Worm (Caenorhabditis elegans) whole organism, L1 larva: Measurements from ENCODE around the gene T12G3.4.

Experiments
- C04F5.9 ChIP-seq: sonication (generic microtip); optimal IDR thresholded peaks from 2 replicates; lab custom pipeline; 2016; ENCODE audit warnings: missing genetic modification characterization, missing compliant biosample characterization
- alr-1 ChIP-seq: fragments of 200-800 bp; sonication (Bioruptor generic); optimal IDR thresholded peaks from 2 replicates; lab custom pipeline; 2018; ENCODE audit warnings: borderline replicate concordance, mild to moderate bottlenecking, missing genetic modification characterization, missing compliant biosample characterization
- blmp-1 ChIP-seq: fragments of 150-350 bp; optimal IDR thresholded peaks from 2 replicates; lab custom pipeline; 2014; ENCODE audit warnings: missing biosample characterization, missing genetic modification characterization
- ceh-63 ChIP-seq: fragments of 200-800 bp; sonication (Bioruptor generic); optimal IDR thresholded peaks from 2 replicates; lab custom pipeline; 2018; ENCODE audit warnings: mild to moderate bottlenecking, missing genetic modification characterization, missing compliant biosample characterization
- efl-1 ChIP-seq, 4 experiments: fragments of 150-350 bp; optimal IDR thresholded peaks in 3 of 4; peaks in 1 of 4; 1 replicate in 1 of 4; 2 replicates in 3 of 4; lab custom pipeline; 2014; ENCODE audit warnings: missing biosample characterization in 2 of 4, missing genetic modification characterization in 2 of 4, missing genetic modification reagents in 2 of 4
- efl-3 ChIP-seq: fragments of 200-800 bp; sonication (Bioruptor generic); optimal IDR thresholded peaks from 2 replicates; lab custom pipeline; 2018; ENCODE audit warnings: mild to moderate bottlenecking, missing genetic modification characterization, missing compliant biosample characterization
- egl-27 ChIP-seq, 2 experiments: fragments of 150-350 bp in 1 of 2; sonication (generic microtip); optimal IDR thresholded peaks; 3 replicates each; lab custom pipeline; 2017 to 2018; ENCODE audit warnings: missing biosample characterization in 2 of 2, missing genetic modification characterization in 2 of 2, missing genetic modification reagents in 2 of 2
- elt-2 ChIP-seq: sonication (generic microtip); optimal IDR thresholded peaks from 2 replicates; lab custom pipeline; 2016; ENCODE audit warnings: missing genetic modification characterization, mild to moderate bottlenecking, inconsistent platforms, missing compliant biosample characterization, missing genetic modification reagents
- elt-3 ChIP-seq, 6 experiments: fragments of 150-350 bp in 1 of 6; sonication (generic microtip); optimal IDR thresholded peaks; 2 replicates each; lab custom pipeline; 2017 to 2018; ENCODE audit warnings: missing biosample characterization in 6 of 6, missing genetic modification characterization in 6 of 6, inconsistent platforms in 1 of 6
- fkh-10 ChIP-seq: sonication (generic microtip); optimal IDR thresholded peaks from 2 replicates; lab custom pipeline; 2017; ENCODE audit warnings: missing biosample characterization, missing genetic modification reagents, missing genetic modification characterization
- fkh-4 ChIP-seq: sonication (generic microtip); optimal IDR thresholded peaks from 2 replicates; lab custom pipeline; 2016; ENCODE audit warnings: missing compliant biosample characterization, missing genetic modification characterization, borderline replicate concordance
- fos-1 ChIP-seq: fragments of 150-350 bp; optimal IDR thresholded peaks from 2 replicates; lab custom pipeline; 2014; ENCODE audit warnings: missing biosample characterization, missing genetic modification characterization
- grh-1 ChIP-seq: fragments of 200-800 bp; sonication (Bioruptor generic); IDR thresholded peaks from 2 replicates; pipeline ENCODE4 v1.3.6; 2022; ENCODE audit warnings: missing genetic modification reagents, missing genetic modification characterization, missing compliant biosample characterization
- hpl-2 ChIP-seq: fragments of 150-350 bp; optimal IDR thresholded peaks from 2 replicates; lab custom pipeline; 2014; ENCODE audit warnings: missing biosample characterization, missing genetic modification reagents, missing genetic modification characterization
- isw-1 ChIP-seq: fragments of 200-800 bp; sonication (Bioruptor generic); IDR thresholded peaks from 2 replicates; pipeline ENCODE4 v1.3.6; 2022; ENCODE audit warnings: missing genetic modification characterization, missing compliant biosample characterization
- jun-1 ChIP-seq: fragments of 150-350 bp; optimal IDR thresholded peaks from 2 replicates; lab custom pipeline; 2014; ENCODE audit warnings: missing biosample characterization, missing genetic modification reagents, missing genetic modification characterization
- lin-13 ChIP-seq: fragments of 150-350 bp; optimal IDR thresholded peaks from 2 replicates; lab custom pipeline; 2014; ENCODE audit warnings: missing biosample characterization, missing genetic modification reagents, missing genetic modification characterization
- lin-14 ChIP-seq: fragments of 200-800 bp; sonication (Bioruptor generic); optimal IDR thresholded peaks from 2 replicates; lab custom pipeline; 2018; ENCODE audit warnings: mild to moderate bottlenecking, missing genetic modification characterization, moderate library complexity, missing compliant biosample characterization
- lin-35 ChIP-seq, 2 experiments: fragments of 150-350 bp; optimal IDR thresholded peaks; 2 replicates each; lab custom pipeline; 2014; ENCODE audit warnings: missing biosample characterization in 2 of 2, missing genetic modification characterization in 2 of 2, missing genetic modification reagents in 2 of 2
- lir-3 ChIP-seq: sonication (generic microtip); optimal IDR thresholded peaks from 2 replicates; lab custom pipeline; 2016; ENCODE audit warnings: mild to moderate bottlenecking, missing genetic modification characterization, moderate library complexity, missing compliant biosample characterization; ENCODE audit not compliant: poor library complexity
- mep-1 ChIP-seq: fragments of 150-350 bp; optimal IDR thresholded peaks from 2 replicates; lab custom pipeline; 2014; ENCODE audit warnings: missing biosample characterization, missing genetic modification characterization
- nhr-11 ChIP-seq: fragments of 150-350 bp; optimal IDR thresholded peaks from 2 replicates; lab custom pipeline; 2014; ENCODE audit warnings: missing biosample characterization, missing genetic modification characterization
- nhr-12 ChIP-seq: sonication (generic microtip); optimal IDR thresholded peaks from 2 replicates; lab custom pipeline; 2017; ENCODE audit warnings: missing biosample characterization, missing genetic modification characterization
- nhr-20 ChIP-seq: sonication (generic microtip); optimal IDR thresholded peaks from 2 replicates; lab custom pipeline; 2016; ENCODE audit warnings: mild to moderate bottlenecking, missing genetic modification characterization, missing compliant biosample characterization
- nhr-237 ChIP-seq: fragments of 150-350 bp; optimal IDR thresholded peaks from 2 replicates; lab custom pipeline; 2014; ENCODE audit warnings: missing biosample characterization, missing genetic modification characterization
- nhr-47 ChIP-seq: sonication (generic microtip); optimal IDR thresholded peaks from 2 replicates; lab custom pipeline; 2016; ENCODE audit warnings: mild to moderate bottlenecking, missing genetic modification characterization, moderate library complexity, missing compliant biosample characterization
- nhr-71 ChIP-seq: sonication (generic microtip); optimal IDR thresholded peaks from 2 replicates; lab custom pipeline; 2016; ENCODE audit warnings: mild to moderate bottlenecking, missing genetic modification characterization, moderate library complexity, missing compliant biosample characterization
- nhr-77 ChIP-seq: fragments of 150-350 bp; optimal IDR thresholded peaks from 2 replicates; lab custom pipeline; 2014; ENCODE audit warnings: missing biosample characterization, missing genetic modification characterization
- nhr-84 ChIP-seq: sonication (generic microtip); optimal IDR thresholded peaks from 2 replicates; lab custom pipeline; 2017; ENCODE audit warnings: missing biosample characterization, missing genetic modification characterization
- nhr-85 ChIP-seq: sonication (generic microtip); peaks from one replicate; lab custom pipeline; 2016; ENCODE audit warnings: missing genetic modification characterization, inconsistent platforms, missing compliant biosample characterization
- pax-3 ChIP-seq: fragments of 200-800 bp; sonication (Bioruptor generic); optimal IDR thresholded peaks from 2 replicates; lab custom pipeline; 2018; ENCODE audit warnings: mild to moderate bottlenecking, missing genetic modification characterization, moderate library complexity, missing compliant biosample characterization
- pqm-1 ChIP-seq: sonication (generic microtip); optimal IDR thresholded peaks from 3 replicates; lab custom pipeline; 2017; ENCODE audit warnings: missing biosample characterization, missing genetic modification characterization
- rnt-1 ChIP-seq: sonication (generic microtip); optimal IDR thresholded peaks from 2 replicates; lab custom pipeline; 2016; ENCODE audit warnings: mild to moderate bottlenecking, missing genetic modification characterization, moderate library complexity, missing compliant biosample characterization
- snu-23 ChIP-seq: sonication (generic microtip); optimal IDR thresholded peaks from 2 replicates; lab custom pipeline; 2016; ENCODE audit warnings: missing genetic modification characterization, missing compliant biosample characterization
- sup-37 ChIP-seq: fragments of 200-800 bp; sonication (Bioruptor generic); optimal IDR thresholded peaks from 2 replicates; lab custom pipeline; 2018; ENCODE audit warnings: mild to moderate bottlenecking, missing genetic modification characterization, missing compliant biosample characterization
- swsn-7 ChIP-seq: sonication (generic microtip); optimal IDR thresholded peaks from 2 replicates; lab custom pipeline; 2016; ENCODE audit warnings: missing genetic modification characterization, missing compliant biosample characterization
- tbx-2 ChIP-seq: sonication (generic microtip); optimal IDR thresholded peaks from 2 replicates; lab custom pipeline; 2016; ENCODE audit warnings: missing genetic modification characterization, missing compliant biosample characterization
- unc-62 ChIP-seq: fragments of 150-350 bp; optimal IDR thresholded peaks from 2 replicates; lab custom pipeline; 2014; ENCODE audit warnings: missing biosample characterization, missing genetic modification reagents, missing genetic modification characterization
- unc-98 ChIP-seq: fragments of 200-800 bp; sonication (Bioruptor generic); IDR thresholded peaks from 2 replicates; pipeline ENCODE4 v1.3.6; 2022; ENCODE audit warnings: missing genetic modification characterization, missing compliant biosample characterization
- zip-4 ChIP-seq: fragments of 200-800 bp; sonication (Bioruptor generic); optimal IDR thresholded peaks from 2 replicates; lab custom pipeline; 2018; ENCODE audit warnings: mild to moderate bottlenecking, missing genetic modification characterization, moderate library complexity, missing compliant biosample characterization
- ztf-11 ChIP-seq, 2 experiments: sonication (generic microtip); optimal IDR thresholded peaks; 2 replicates each; lab custom pipeline; 2016 to 2017; ENCODE audit warnings: missing genetic modification characterization in 2 of 2, missing biosample characterization in 1 of 2, missing compliant biosample characterization in 1 of 2
- ztf-4 ChIP-seq: fragments of 150-350 bp; optimal IDR thresholded peaks from 2 replicates; lab custom pipeline; 2014; ENCODE audit warnings: missing biosample characterization, missing genetic modification characterization

T12G3.4 gene

DNA sequence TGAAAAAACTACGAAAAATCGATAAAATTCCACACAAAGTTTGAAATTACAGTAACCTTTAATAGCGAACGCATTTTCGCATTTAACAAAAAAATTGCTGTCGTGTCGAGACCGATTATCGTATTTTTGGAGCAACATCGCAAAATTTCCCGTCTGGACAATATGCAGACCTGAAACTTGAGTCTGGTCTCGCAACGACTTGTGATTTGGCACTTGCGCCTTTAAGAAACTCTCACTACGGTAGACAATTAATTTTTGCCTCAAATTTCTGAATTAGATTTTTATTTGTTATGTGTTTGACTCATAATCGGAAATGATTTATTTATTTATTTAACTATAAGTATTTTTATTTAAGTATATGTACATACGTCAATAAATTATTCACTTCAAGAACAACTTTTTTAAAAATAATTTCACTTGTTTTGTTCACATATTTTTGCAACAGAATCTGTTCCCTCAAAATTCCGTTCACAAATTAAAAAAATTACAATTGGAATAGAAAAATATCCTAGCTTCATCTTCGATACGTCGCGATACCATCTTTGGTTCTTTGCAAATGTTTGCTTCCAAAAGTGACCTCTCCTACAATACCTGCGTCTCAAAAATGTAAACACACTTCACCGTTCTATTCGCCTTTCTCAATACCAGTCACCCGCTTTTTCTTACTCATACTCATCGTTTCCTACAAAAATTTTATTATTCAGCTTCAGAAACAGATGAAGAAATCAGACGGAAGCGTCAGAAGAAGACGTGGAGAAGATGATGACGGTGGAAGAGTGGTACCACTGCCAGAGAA is at the start of gene T12G3.4:
T12G3.4 (plus strand) TSS at position 705 of the 796 bp plus-strand sequence.
- TF ChIP-seq nhr-71 (tag; lab: Kevin White, UChicago) (no peak), sup-37 (no peak), lin-35 (GFP tag; optimal IDR thresholded peaks at IDR 0.05; lab: Kevin White, UChicago) (no peak), ztf-11 (tag; optimal IDR thresholded peaks at IDR 0.05; lab: Kevin White, UChicago) (no peak), tbx-2 (tag; lab: Kevin White, UChicago) (no peak), nhr-84 (tag; lab: Kevin White, UChicago) (no peak), fkh-10 (GFP tag; lab: Kevin White, UChicago) (no peak), ztf-4 (tag; lab: Kevin White, UChicago) (no peak), mep-1 (no peak), pax-3 (tag; lab: Kevin White, UChicago) (no peak), nhr-12 (tag; lab: Kevin White, UChicago) (no peak), fkh-4 (tag; lab: Kevin White, UChicago) (no peak), nhr-47 (no peak), nhr-237 (no peak), nhr-11 (no peak), elt-3 (tag; optimal IDR thresholded peaks at IDR 0.05; lab: Kevin White, UChicago) (no peak)

- TF ChIP-seq nhr-20 (tag; lab: Kevin White, UChicago) (no peak), nhr-85 (tag; lab: Kevin White, UChicago) (peak; percentile 45)
Observed at ce11 chrIV:12005090-12005770, 42.8 kb upstream of the T12G3.4 start.

- TF ChIP-seq nhr-84 (tag; lab: Kevin White, UChicago): no peak
- TF ChIP-seq snu-23: no peak
- no peak for TF ChIP-seq elt-3 (tag; optimal IDR thresholded peaks at IDR 0.05; lab: Kevin White, UChicago)
- no peak for TF ChIP-seq pax-3 (tag; lab: Kevin White, UChicago)
- peak; percentile 33 for TF ChIP-seq nhr-71 (tag; lab: Kevin White, UChicago)
- TF ChIP-seq egl-27 (tag; optimal IDR thresholded peaks at IDR 0.05; lab: Kevin White, UChicago): no peak
- no peak for TF ChIP-seq lir-3 (tag; lab: Kevin White, UChicago)
- no peak for TF ChIP-seq nhr-77
- no peak for TF ChIP-seq isw-1 (GFP tag; lab: Robert Waterston, UW)
- TF ChIP-seq ceh-63: no peak
- no peak for TF ChIP-seq nhr-12 (tag; lab: Kevin White, UChicago)
- TF ChIP-seq grh-1 (GFP tag; lab: Robert Waterston, UW): no peak
- peak; percentile 19 for TF ChIP-seq nhr-85 (tag; lab: Kevin White, UChicago)
- no peak for TF ChIP-seq efl-1 (optimal IDR thresholded peaks at IDR 0.05; lab: Kevin White, UChicago)
- peak in 1 of 2 experiments; percentile 41 for TF ChIP-seq efl-1 (GFP tag; optimal IDR thresholded peaks at IDR 0.05 in 1 of 2; lab: Kevin White, UChicago)
- no peak for TF ChIP-seq pqm-1 (tag; lab: Kevin White, UChicago)
- TF ChIP-seq fos-1: no peak
- TF ChIP-seq jun-1 (tag; lab: Kevin White, UChicago): no peak
- TF ChIP-seq efl-3 (GFP tag; lab: Kevin White, UChicago): no peak
- no peak for TF ChIP-seq nhr-11
- no peak for TF ChIP-seq nhr-20 (tag; lab: Kevin White, UChicago)
- no peak for TF ChIP-seq lin-13 (GFP tag; lab: Kevin White, UChicago)
- no peak for TF ChIP-seq C04F5.9 (tag; lab: Kevin White, UChicago)
- no peak for TF ChIP-seq mep-1
- no peak for TF ChIP-seq unc-62 (GFP tag; lab: Kevin White, UChicago)
- TF ChIP-seq zip-4 (GFP tag; lab: Kevin White, UChicago): no peak
- no peak for TF ChIP-seq unc-98
- TF ChIP-seq hpl-2 (GFP tag; lab: Kevin White, UChicago): no peak
- TF ChIP-seq nhr-47: no peak
- no peak for TF ChIP-seq tbx-2 (tag; lab: Kevin White, UChicago)
- TF ChIP-seq swsn-7 (tag; lab: Kevin White, UChicago): no peak
- peak; percentile 46 for TF ChIP-seq blmp-1 (tag; lab: Kevin White, UChicago)
- TF ChIP-seq rnt-1 (tag; lab: Kevin White, UChicago): peak; percentile 5
- peak; percentile 44 for TF ChIP-seq lin-14 (GFP tag; lab: Kevin White, UChicago)
- TF ChIP-seq ztf-4 (tag; lab: Kevin White, UChicago): no peak
- TF ChIP-seq elt-2 (tag; lab: Kevin White, UChicago): no peak
- TF ChIP-seq alr-1 (tag; lab: Kevin White, UChicago): no peak
Observed at ce11 chrIV:12009046-12009674, 38.9 kb upstream of the T12G3.4 start.
